Worm (Caenorhabditis elegans): Measurements from ENCODE around the gene gst-18.
"Not testable (repeated sequence)": the region's sequence is repeated elsewhere in the genome, so short reads cannot be mapped to it uniquely, and the experiment has no call there.

gst-18 gene

DNA sequence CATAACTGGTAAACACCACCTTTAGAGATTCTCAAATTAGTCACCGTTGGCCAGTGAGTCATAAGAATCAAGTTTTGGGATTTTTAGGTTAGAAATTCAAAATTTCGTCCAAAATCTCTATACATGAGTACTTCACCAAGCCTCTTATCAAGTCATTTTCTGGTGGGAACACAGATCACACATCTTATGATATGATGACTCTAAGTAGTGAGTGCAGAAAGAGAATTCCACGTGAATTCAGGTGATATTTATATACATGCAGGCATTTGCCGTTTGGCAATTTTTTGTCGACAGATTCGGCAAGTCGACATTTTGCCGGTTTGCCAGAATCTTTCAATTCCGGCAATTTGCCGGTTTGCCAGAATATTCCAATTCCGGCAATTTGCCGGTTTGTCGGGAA lies 41.4 kb upstream of the gst-18 start:
- TF ChIP-seq tbx-8 (GFP tag; optimal IDR thresholded peaks at IDR 0.05): no peak
- no peak for TF ChIP-seq nhr-28 (tag; optimal IDR thresholded peaks at IDR 0.05)

- no peak for TF ChIP-seq nhr-28 (tag; optimal IDR thresholded peaks at IDR 0.05)
- TF ChIP-seq nhr-237 (tag; optimal IDR thresholded peaks at IDR 0.05): no peak
- TF ChIP-seq ceh-83 (GFP tag; optimal IDR thresholded peaks at IDR 0.05): no peak
- no peak for TF ChIP-seq mls-2 (tag; optimal IDR thresholded peaks at IDR 0.05)
- no peak for TF ChIP-seq mab-5 (tag; optimal IDR thresholded peaks at IDR 0.05)
- TF ChIP-seq ceh-43 (GFP tag; optimal IDR thresholded peaks at IDR 0.05): no peak
- TF ChIP-seq elt-3 (tag; optimal IDR thresholded peaks at IDR 0.05): no peak
- no peak for TF ChIP-seq pha-4 (tag; optimal IDR thresholded peaks at IDR 0.05)
- TF ChIP-seq nhr-12 (tag; optimal IDR thresholded peaks at IDR 0.05): no peak
- no peak for TF ChIP-seq flh-1 (GFP tag; optimal IDR thresholded peaks at IDR 0.05)
- no peak for TF ChIP-seq lsy-2 (tag; optimal IDR thresholded peaks at IDR 0.05)
Observed at ce11 chrII:13670707-13671295, 40.1 kb upstream of the gst-18 start.

ce11 chrII:13668844-13669441 lies 38.3 kb upstream of the gst-18 start, which contains the start of gene C31C9.7:
Gene C31C9.7 (plus strand): TSS chrII:13669104.
- TF ChIP-seq mab-5 (tag; optimal IDR thresholded peaks at IDR 0.05) (no peak), nhr-12 (tag; optimal IDR thresholded peaks at IDR 0.05) (no peak), mls-2 (tag; optimal IDR thresholded peaks at IDR 0.05) (no peak), lin-13 (tag; optimal IDR thresholded peaks at IDR 0.05) (no peak), zip-8 (tag; optimal IDR thresholded peaks at IDR 0.05) (no peak), ceh-39 (tag; optimal IDR thresholded peaks at IDR 0.05) (no peak), sptf-1 (tag; optimal IDR thresholded peaks at IDR 0.05) (no peak), snpc-4 (tag; optimal IDR thresholded peaks at IDR 0.05) (no peak), unc-120 (tag; optimal IDR thresholded peaks at IDR 0.05; ENCODE audit: poor library complexity, severe bottlenecking) (no peak), nhr-2 (tag; optimal IDR thresholded peaks at IDR 0.05) (no peak), ham-2 (GFP tag; optimal IDR thresholded peaks at IDR 0.05) (no peak), tbx-8 (GFP tag; optimal IDR thresholded peaks at IDR 0.05) (no peak), lin-32 (GFP tag; optimal IDR thresholded peaks at IDR 0.05) (no peak), ceh-43 (GFP tag; optimal IDR thresholded peaks at IDR 0.05) (no peak), bed-3 (GFP tag; optimal IDR thresholded peaks at IDR 0.05) (no peak), M03D4.4 (tag; optimal IDR thresholded peaks at IDR 0.05) (no peak), cnd-1 (tag; optimal IDR thresholded peaks at IDR 0.05) (no peak), elt-1 (tag; optimal IDR thresholded peaks at IDR 0.05; ENCODE audit: borderline replicate concordance, insufficient read depth) (no peak)

ce11 chrII:13664993-13665680 lies 34.5 kb upstream of the gst-18 start:
- TF ChIP-seq elt-3 (tag; optimal IDR thresholded peaks at IDR 0.05): peak; percentile 47
- no peak for TF ChIP-seq tbx-8 (GFP tag; optimal IDR thresholded peaks at IDR 0.05)
- no peak for TF ChIP-seq flh-1 (GFP tag; optimal IDR thresholded peaks at IDR 0.05)

- TF ChIP-seq bed-3 (GFP tag; optimal IDR thresholded peaks at IDR 0.05): no peak
- no peak for TF ChIP-seq zip-8 (tag; optimal IDR thresholded peaks at IDR 0.05)
- TF ChIP-seq nhr-2 (tag; optimal IDR thresholded peaks at IDR 0.05): no peak
- TF ChIP-seq lsy-2 (tag; optimal IDR thresholded peaks at IDR 0.05): no peak
Observed at ce11 chrII:13664416-13664815, 33.7 kb upstream of the gst-18 start.

- TF ChIP-seq lin-13, sptf-1, ztf-11 (tag; optimal IDR thresholded peaks at IDR 0.05): not testable (repeated sequence)
Observed at ce11 chrII:13661990-13662389, 31.3 kb upstream of the gst-18 start, which contains the start of gene C31C9.6. Gene C31C9.6 (minus strand): TSS chrII:13662090.
